Fruit fly (Drosophila melanogaster) whole organism, embryonic: ENCODE data around the gene GABPI.

ENCODE experiments used
- Bgb ChIP-seq: fragments of 200-800 bp; sonication (Bioruptor generic); IDR thresholded peaks from 2 replicates; pipeline ENCODE4 v1.3.6; 2022; ENCODE audit warnings: missing biosample characterization, missing genetic modification characterization; ENCODE audit not compliant: partially characterized antibody
- CG10565 ChIP-seq: fragments of 200-800 bp; sonication (Bioruptor generic); optimal IDR thresholded peaks from 3 replicates; lab custom pipeline; 2016; ENCODE audit warnings: missing biosample characterization, mild to moderate bottlenecking, missing genetic modification characterization
- CG11085 ChIP-seq: fragments of 200-800 bp; sonication (Bioruptor generic); IDR thresholded peaks from 2 replicates; pipeline ENCODE4 v1.3.6; 2022; ENCODE audit warnings: missing biosample characterization, missing genetic modification characterization
- CG13287 ChIP-seq: fragments of 200-800 bp; sonication (Bioruptor generic); IDR thresholded peaks from 2 replicates; pipeline ENCODE4 v1.3.6; 2022; ENCODE audit warnings: missing biosample characterization, missing genetic modification characterization; ENCODE audit not compliant: partially characterized antibody
- CG15479 ChIP-seq: fragments of 200-800 bp; sonication (Bioruptor generic); optimal IDR thresholded peaks from 3 replicates; lab custom pipeline; 2019; ENCODE audit warnings: missing biosample characterization, mild to moderate bottlenecking, missing genetic modification characterization, moderate library complexity
- CG17359 ChIP-seq: fragments of 200-800 bp; sonication (Bioruptor generic); optimal IDR thresholded peaks from 3 replicates; lab custom pipeline; 2018; ENCODE audit warnings: missing biosample characterization, mild to moderate bottlenecking, missing genetic modification characterization, moderate library complexity
- CG17829 ChIP-seq: fragments of 200-800 bp; optimal IDR thresholded peaks from 2 replicates; lab custom pipeline; 2019; ENCODE audit warnings: missing biosample characterization, mild to moderate bottlenecking, missing genetic modification characterization, moderate library complexity
- CG18476 ChIP-seq: fragments of 200-800 bp; sonication (Bioruptor generic); optimal IDR thresholded peaks from 2 replicates; lab custom pipeline; 2016; ENCODE audit warnings: missing biosample characterization, mild to moderate bottlenecking, missing genetic modification characterization
- CG2199 ChIP-seq: fragments of 200-800 bp; sonication (Bioruptor generic); IDR thresholded peaks from 3 replicates; pipeline ENCODE4 v1.3.6; 2022; ENCODE audit warnings: missing biosample characterization, missing genetic modification characterization
- CG3726 ChIP-seq: fragments of 200-800 bp; sonication (Bioruptor generic); IDR thresholded peaks from 3 replicates; pipeline ENCODE4, ENCODE4 v1.3.6; 2022; ENCODE audit warnings: missing biosample characterization, missing genetic modification characterization
- CG4404 ChIP-seq: fragments of 200-800 bp; sonication (Bioruptor generic); IDR thresholded peaks from 2 replicates; pipeline ENCODE4 v1.3.6; 2022; ENCODE audit warnings: missing biosample characterization, missing genetic modification characterization
- CG8089 ChIP-seq: fragments of 200-800 bp; sonication (Bioruptor generic); optimal IDR thresholded peaks from 3 replicates; lab custom pipeline; 2016; ENCODE audit warnings: missing biosample characterization, missing genetic modification characterization
- CG8290 ChIP-seq, 3 experiments: fragments of 200-800 bp; sonication (Bioruptor generic); optimal IDR thresholded peaks; 2 replicates each; lab custom pipeline; 2016 to 2019; ENCODE audit warnings: missing biosample characterization in 3 of 3, missing genetic modification characterization in 3 of 3, mild to moderate bottlenecking in 2 of 3, moderate library complexity in 1 of 3
- CG8924 ChIP-seq: fragments of 200-800 bp; optimal IDR thresholded peaks from 3 replicates; lab custom pipeline; 2019; ENCODE audit warnings: missing biosample characterization, mild to moderate bottlenecking, missing genetic modification characterization, moderate library complexity
- CTCF ChIP-seq: fragments of 200-800 bp; sonication (Bioruptor generic); optimal IDR thresholded peaks from 2 replicates; lab custom pipeline; 2017; ENCODE audit warnings: missing biosample characterization, mild to moderate bottlenecking, missing genetic modification characterization, moderate library complexity
- Camta ChIP-seq: fragments of 200-800 bp; sonication (Bioruptor generic); optimal IDR thresholded peaks from 2 replicates; lab custom pipeline; 2016; ENCODE audit warnings: missing biosample characterization, missing genetic modification characterization
- CkIIα-i1 ChIP-seq: fragments of 200-800 bp; sonication (Bioruptor generic); IDR thresholded peaks from 2 replicates; pipeline ENCODE4 v1.3.6; 2022; ENCODE audit warnings: missing biosample characterization, missing genetic modification characterization
- CrebB ChIP-seq: fragments of 200-800 bp; sonication (Bioruptor generic); optimal IDR thresholded peaks from 3 replicates; lab custom pipeline; 2018; ENCODE audit warnings: missing biosample characterization, mild to moderate bottlenecking, missing genetic modification characterization
- D ChIP-seq, 2 experiments: fragments of 200-800 bp in 1 of 2; fragments of >200 bp in 1 of 2; sonication (Bioruptor generic) in 1 of 2; optimal IDR thresholded peaks; 2 replicates in 1 of 2; 3 replicates in 1 of 2; lab custom pipeline; 2017; ENCODE audit warnings: mild to moderate bottlenecking in 1 of 2, missing biosample characterization in 1 of 2, missing genetic modification characterization in 1 of 2, missing genetic modification reagents in 1 of 2
- Dref ChIP-seq: fragments of 200-800 bp; sonication (Bioruptor generic); IDR thresholded peaks from 2 replicates; pipeline ENCODE4 v1.3.6; 2022; ENCODE audit warnings: missing biosample characterization, missing genetic modification characterization
- E2f2 ChIP-seq: fragments of 200-800 bp; sonication (Bioruptor generic); IDR thresholded peaks from 2 replicates; pipeline ENCODE4 v1.3.6; 2022; ENCODE audit warnings: missing biosample characterization, missing genetic modification characterization
- Fer2 ChIP-seq: fragments of 200-800 bp; sonication (Bioruptor generic); optimal IDR thresholded peaks from 2 replicates; lab custom pipeline; 2018; ENCODE audit warnings: missing biosample characterization, mild to moderate bottlenecking, missing genetic modification characterization, moderate library complexity
- GATAe ChIP-seq: fragments of 200-800 bp; sonication (Bioruptor generic); conservative IDR thresholded peaks from 2 replicates; pipeline ENCODE4 v1.3.6; 2022; ENCODE audit warnings: missing biosample characterization, missing genetic modification characterization
- HLH3B ChIP-seq: fragments of 200-800 bp; sonication (Bioruptor generic); IDR thresholded peaks from 2 replicates; pipeline ENCODE4 v1.3.6; 2022; ENCODE audit warnings: missing biosample characterization, missing genetic modification characterization
- Hand ChIP-seq: fragments of 200-800 bp; sonication (Bioruptor generic); optimal IDR thresholded peaks from 2 replicates; lab custom pipeline; 2017; ENCODE audit warnings: mild to moderate bottlenecking, missing biosample characterization, missing genetic modification reagents, missing genetic modification characterization
- Hey ChIP-seq: fragments of 200-800 bp; sonication (Bioruptor generic); optimal IDR thresholded peaks from 3 replicates; lab custom pipeline; 2018; ENCODE audit warnings: missing biosample characterization, mild to moderate bottlenecking, missing genetic modification characterization
- HmgZ ChIP-seq: fragments of 200-800 bp; sonication (Bioruptor generic); optimal IDR thresholded peaks from 2 replicates; lab custom pipeline; 2018; ENCODE audit warnings: missing biosample characterization, mild to moderate bottlenecking, missing genetic modification characterization
- Max ChIP-seq: fragments of 200-800 bp; sonication (Bioruptor generic); optimal IDR thresholded peaks from 2 replicates; lab custom pipeline; 2016; ENCODE audit warnings: missing biosample characterization, mild to moderate bottlenecking, missing genetic modification characterization
- Neu2 ChIP-seq: fragments of 200-800 bp; sonication (Bioruptor generic); optimal IDR thresholded peaks from 3 replicates; lab custom pipeline; 2016; ENCODE audit warnings: missing biosample characterization, missing genetic modification characterization, borderline replicate concordance
- Oaz ChIP-seq: fragments of 200-800 bp; sonication (Bioruptor generic); IDR thresholded peaks from 2 replicates; pipeline ENCODE4 v1.3.6; 2022; ENCODE audit warnings: missing biosample characterization, missing genetic modification characterization
- Opbp ChIP-seq: fragments of 200-800 bp; sonication (Bioruptor generic); IDR thresholded peaks from 3 replicates; pipeline ENCODE4 v1.3.6; 2022; ENCODE audit warnings: missing biosample characterization, missing genetic modification characterization; ENCODE audit not compliant: partially characterized antibody
- Ravus ChIP-seq: fragments of 200-800 bp; sonication (Bioruptor generic); IDR thresholded peaks from 2 replicates; pipeline ENCODE4 v1.3.6; 2022; ENCODE audit warnings: missing biosample characterization, missing genetic modification characterization
- Rfx ChIP-seq: fragments of 200-800 bp; sonication (Bioruptor generic); IDR thresholded peaks from 2 replicates; pipeline ENCODE4 v1.3.6; 2022; ENCODE audit warnings: missing biosample characterization, missing genetic modification characterization
- Sox100B ChIP-seq: fragments of 200-800 bp; sonication (Bioruptor generic); optimal IDR thresholded peaks from 3 replicates; lab custom pipeline; 2018; ENCODE audit warnings: missing biosample characterization, mild to moderate bottlenecking, missing genetic modification characterization
- Sry-β ChIP-seq: fragments of 200-800 bp; sonication (Bioruptor generic); optimal IDR thresholded peaks from 2 replicates; lab custom pipeline; 2018; ENCODE audit warnings: missing biosample characterization, mild to moderate bottlenecking, missing genetic modification characterization, moderate library complexity
- crol ChIP-seq: fragments of 200-800 bp; sonication (Bioruptor generic); IDR thresholded peaks from 2 replicates; pipeline ENCODE4 v1.3.6; 2022; ENCODE audit warnings: missing biosample characterization, missing genetic modification characterization
- dan ChIP-seq: fragments of 200-800 bp; sonication (Bioruptor generic); IDR thresholded peaks from 2 replicates; pipeline ENCODE4 v1.3.6; 2022; ENCODE audit warnings: missing biosample characterization, missing genetic modification characterization
- dati ChIP-seq: fragments of 200-800 bp; sonication (Bioruptor generic); IDR thresholded peaks from 2 replicates; pipeline ENCODE4 v1.3.6; 2022; ENCODE audit warnings: missing biosample characterization, missing genetic modification characterization
- eve ChIP-seq, 2 experiments: fragments of >200 bp; optimal IDR thresholded peaks; 2 replicates each; lab custom pipeline; 2017; ENCODE audit warnings: missing biosample characterization in 2 of 2, missing genetic modification characterization in 2 of 2
- fru ChIP-seq: fragments of >200 bp; optimal IDR thresholded peaks from 2 replicates; lab custom pipeline; 2017
- ftz-f1 ChIP-seq: fragments of 200-800 bp; sonication (Bioruptor generic); optimal IDR thresholded peaks from 2 replicates; lab custom pipeline; 2016; ENCODE audit warnings: missing biosample characterization, missing genetic modification characterization
- gem ChIP-seq: fragments of 200-800 bp; sonication (Bioruptor generic); optimal IDR thresholded peaks from 2 replicates; lab custom pipeline; 2019; ENCODE audit warnings: missing biosample characterization, mild to moderate bottlenecking, missing genetic modification characterization, moderate library complexity
- lbe ChIP-seq: fragments of 200-800 bp; sonication (Bioruptor generic); optimal IDR thresholded peaks from 2 replicates; lab custom pipeline; 2016; ENCODE audit warnings: missing biosample characterization, mild to moderate bottlenecking, missing genetic modification characterization
- mam ChIP-seq: fragments of 200-800 bp; sonication (Bioruptor generic); optimal IDR thresholded peaks from 3 replicates; lab custom pipeline; 2016; ENCODE audit warnings: missing biosample characterization, missing genetic modification characterization
- nerfin-2 ChIP-seq: fragments of 200-800 bp; sonication (Bioruptor generic); IDR thresholded peaks from 2 replicates; pipeline ENCODE4 v1.3.6; 2022; ENCODE audit warnings: missing biosample characterization, missing genetic modification characterization; ENCODE audit not compliant: partially characterized antibody
- rib ChIP-seq: fragments of 200-800 bp; sonication (Bioruptor generic); IDR thresholded peaks from 2 replicates; pipeline ENCODE4 v1.3.6; 2022; ENCODE audit warnings: missing biosample characterization, missing genetic modification characterization
- so ChIP-seq: fragments of 200-800 bp; sonication (Bioruptor generic); IDR thresholded peaks from 3 replicates; pipeline ENCODE4 v1.3.6; 2022; ENCODE audit warnings: missing biosample characterization, missing genetic modification characterization
- trem ChIP-seq: fragments of 200-800 bp; optimal IDR thresholded peaks from 3 replicates; lab custom pipeline; 2019; ENCODE audit warnings: missing biosample characterization, mild to moderate bottlenecking, missing genetic modification characterization, moderate library complexity
- tx ChIP-seq: fragments of 200-800 bp; sonication (Bioruptor generic); optimal IDR thresholded peaks from 2 replicates; lab custom pipeline; 2016; ENCODE audit warnings: missing biosample characterization, missing genetic modification characterization
- vfl ChIP-seq: fragments of 200-800 bp; sonication (Bioruptor generic); optimal IDR thresholded peaks from 2 replicates; lab custom pipeline; 2016; ENCODE audit warnings: missing biosample characterization, missing genetic modification characterization

Gene GABPI

DNA sequence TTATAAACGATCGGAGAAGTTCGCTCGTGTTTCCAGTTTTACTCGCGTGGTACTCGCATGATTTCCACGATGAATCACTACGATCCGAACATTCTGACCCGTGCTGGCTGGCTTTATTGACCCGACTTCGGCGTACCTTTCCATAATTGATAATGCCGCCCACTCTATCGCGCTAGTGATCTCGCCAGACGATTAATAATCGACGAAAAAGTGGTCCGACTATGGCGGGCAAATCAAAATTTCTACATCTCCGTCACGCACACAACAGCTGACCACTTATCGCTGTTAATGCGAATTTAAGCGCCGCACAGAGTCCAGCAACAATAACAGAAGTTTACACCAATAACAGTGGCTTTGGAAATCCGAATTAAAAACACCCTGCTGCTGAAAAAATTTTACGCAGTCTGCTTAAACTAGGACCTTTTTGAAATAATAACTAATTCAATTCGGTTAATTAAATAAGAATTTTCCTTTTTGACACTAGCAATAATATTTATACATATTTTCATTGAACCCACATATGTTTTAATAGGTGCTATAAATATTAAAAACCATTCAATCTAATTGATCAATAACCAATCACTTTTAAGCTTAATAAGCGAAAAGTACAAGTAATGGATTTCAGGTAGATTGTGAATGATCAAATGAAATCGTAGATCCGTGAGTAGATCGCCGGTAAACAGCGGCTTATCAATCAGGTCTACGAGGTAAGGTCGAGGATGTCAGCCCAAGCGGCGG is 25.5 kb downstream of the GABPI start (continued):
- TF ChIP-seq CG2199 (no peak), D (optimal IDR thresholded peaks at IDR 0.05; lab: Kevin White, UChicago) (no peak), D (GFP tag; optimal IDR thresholded peaks at IDR 0.05; lab: Kevin White, UChicago) (no peak), ftz-f1 (GFP tag; lab: Kevin White, UChicago) (no peak), trem (tag; lab: Kevin White, UChicago) (no peak), tx (GFP tag; lab: Kevin White, UChicago) (no peak), CG13287 (GFP tag; lab: Robert Waterston, UW) (peak; percentile 46), CG18476 (GFP tag; lab: Kevin White, UChicago) (peak; percentile 57), CG8290 (GFP tag; optimal IDR thresholded peaks at IDR 0.05; lab: Kevin White, UChicago) (no peak), CG8290 (tag; optimal IDR thresholded peaks at IDR 0.05; lab: Kevin White, UChicago) (no peak), CG8924 (tag; lab: Kevin White, UChicago) (peak; percentile 46), CG10565 (no peak), Fer2 (no peak), dati (GFP tag; lab: Robert Waterston, UW) (no peak), nerfin-2 (GFP tag; lab: Robert Waterston, UW) (no peak), CG3726 (no peak), Oaz (GFP tag; lab: Robert Waterston, UW) (no peak), dan (GFP tag; lab: Robert Waterston, UW) (no peak), Opbp (GFP tag; lab: Robert Waterston, UW) (0 out of 3 replicates have a peak, but pooled peaks have one; percentile 52), Ravus (no peak), CTCF (no peak), HLH3B (GFP tag; lab: Robert Waterston, UW) (no peak), CG11085 (GFP tag; lab: Robert Waterston, UW) (no peak), mam (GFP tag; lab: Kevin White, UChicago) (peak; percentile 52), CG15479 (GFP tag; lab: Kevin White, UChicago) (no peak), Bgb (GFP tag; lab: Robert Waterston, UW) (peak; percentile 48; the same call in 1 of the 2 replicates), Sry-β (no peak), Rfx (GFP tag; lab: Robert Waterston, UW) (peak; percentile 66; the same call in 1 of the 2 replicates), GATAe (no peak), CG4404 (GFP tag; lab: Robert Waterston, UW) (no peak), CkIIα-i1 (GFP tag; lab: Robert Waterston, UW) (no peak), Hey (tag; lab: Kevin White, UChicago) (no peak), CrebB (tag; lab: Kevin White, UChicago) (no peak), CG17829 (tag; lab: Kevin White, UChicago) (no peak), Max (GFP tag; lab: Kevin White, UChicago) (peak; percentile 14), Neu2 (GFP tag; lab: Kevin White, UChicago) (peak; percentile 45), Hand (GFP tag; lab: Kevin White, UChicago) (no peak), Sox100B (GFP tag; lab: Kevin White, UChicago) (no peak), crol (GFP tag; lab: Robert Waterston, UW) (no peak), vfl (no peak), eve (GFP tag; optimal IDR thresholded peaks at IDR 0.05; lab: Kevin White, UChicago) (no peak), E2f2 (peak; percentile 80), Camta (GFP tag; lab: Kevin White, UChicago) (peak; percentile 30), HmgZ (no peak), Dref (peak; percentile 53), CG8089 (GFP tag; lab: Kevin White, UChicago) (no peak), fru (lab: Kevin White, UChicago) (no peak), CG17359 (tag; lab: Kevin White, UChicago) (no peak), so (no peak), rib (GFP tag; lab: Robert Waterston, UW) (no peak), gem (tag; lab: Kevin White, UChicago) (peak; percentile 18), lbe (GFP tag; lab: Kevin White, UChicago) (peak; percentile 5)
